Worm (Caenorhabditis elegans) whole organism, L1 larva: Measurements from ENCODE around the gene C44C10.9.

Experiments used
- C16A3.4 ChIP-seq: fragments of 150-350 bp; optimal IDR thresholded peaks from 2 replicates; lab custom pipeline; 2014; ENCODE audit warnings: missing biosample characterization, missing genetic modification characterization
- C34B4.2 ChIP-seq: sonication (generic microtip); optimal IDR thresholded peaks from 2 replicates; lab custom pipeline; 2017; ENCODE audit warnings: mild to moderate bottlenecking, missing genetic modification characterization, missing compliant biosample characterization
- aly-2 ChIP-seq: fragments of 150-350 bp; optimal IDR thresholded peaks from 2 replicates; lab custom pipeline; 2014; ENCODE audit warnings: missing biosample characterization, missing genetic modification characterization
- blmp-1 ChIP-seq: fragments of 150-350 bp; optimal IDR thresholded peaks from 2 replicates; lab custom pipeline; 2014; ENCODE audit warnings: missing biosample characterization, missing genetic modification characterization
- ceh-88 ChIP-seq: fragments of 200-800 bp; sonication (Bioruptor generic); IDR thresholded peaks from 2 replicates; pipeline ENCODE4 v1.3.6; 2022; ENCODE audit warnings: missing genetic modification characterization, missing compliant biosample characterization
- ceh-90 ChIP-seq: sonication (generic microtip); optimal IDR thresholded peaks from 2 replicates; lab custom pipeline; 2016; ENCODE audit warnings: missing genetic modification characterization, missing compliant biosample characterization
- efl-1 ChIP-seq, 4 experiments: fragments of 150-350 bp; optimal IDR thresholded peaks in 3 of 4; peaks in 1 of 4; 1 replicate in 1 of 4; 2 replicates in 3 of 4; lab custom pipeline; 2014; ENCODE audit warnings: missing biosample characterization in 2 of 4, missing genetic modification characterization in 2 of 4, missing genetic modification reagents in 2 of 4
- egl-13 ChIP-seq: sonication (generic microtip); optimal IDR thresholded peaks from 2 replicates; lab custom pipeline; 2016; ENCODE audit warnings: missing genotype, missing genetic modification reagents, missing genetic modification characterization, missing compliant biosample characterization
- elt-3 ChIP-seq, 6 experiments: fragments of 150-350 bp in 1 of 6; sonication (generic microtip); optimal IDR thresholded peaks; 2 replicates each; lab custom pipeline; 2017 to 2018; ENCODE audit warnings: missing biosample characterization in 6 of 6, missing genetic modification characterization in 6 of 6, inconsistent platforms in 1 of 6
- ets-5 ChIP-seq: fragments of 200-800 bp; sonication (Bioruptor generic); IDR thresholded peaks from 2 replicates; pipeline ENCODE4 v1.3.6; 2022; ENCODE audit warnings: missing genetic modification characterization, missing compliant biosample characterization
- fkh-4 ChIP-seq: sonication (generic microtip); optimal IDR thresholded peaks from 2 replicates; lab custom pipeline; 2016; ENCODE audit warnings: missing compliant biosample characterization, missing genetic modification characterization, borderline replicate concordance
- fkh-8 ChIP-seq: sonication (generic microtip); optimal IDR thresholded peaks from 2 replicates; lab custom pipeline; 2016; ENCODE audit warnings: mild to moderate bottlenecking, missing genetic modification characterization, missing compliant biosample characterization
- fos-1 ChIP-seq: fragments of 150-350 bp; optimal IDR thresholded peaks from 2 replicates; lab custom pipeline; 2014; ENCODE audit warnings: missing biosample characterization, missing genetic modification characterization
- grh-1 ChIP-seq: fragments of 200-800 bp; sonication (Bioruptor generic); IDR thresholded peaks from 2 replicates; pipeline ENCODE4 v1.3.6; 2022; ENCODE audit warnings: missing genetic modification reagents, missing genetic modification characterization, missing compliant biosample characterization
- hlh-4 ChIP-seq: sonication (generic microtip); optimal IDR thresholded peaks from 2 replicates; lab custom pipeline; 2016; ENCODE audit warnings: mild to moderate bottlenecking, missing genetic modification characterization, missing compliant biosample characterization
- isw-1 ChIP-seq: fragments of 200-800 bp; sonication (Bioruptor generic); IDR thresholded peaks from 2 replicates; pipeline ENCODE4 v1.3.6; 2022; ENCODE audit warnings: missing genetic modification characterization, missing compliant biosample characterization
- jun-1 ChIP-seq: fragments of 150-350 bp; optimal IDR thresholded peaks from 2 replicates; lab custom pipeline; 2014; ENCODE audit warnings: missing biosample characterization, missing genetic modification reagents, missing genetic modification characterization
- lin-35 ChIP-seq, 2 experiments: fragments of 150-350 bp; optimal IDR thresholded peaks; 2 replicates each; lab custom pipeline; 2014; ENCODE audit warnings: missing biosample characterization in 2 of 2, missing genetic modification characterization in 2 of 2, missing genetic modification reagents in 2 of 2
- lin-39 ChIP-seq: fragments of 150-350 bp; optimal IDR thresholded peaks from 2 replicates; lab custom pipeline; 2014; ENCODE audit warnings: missing biosample characterization, missing genetic modification reagents, missing genetic modification characterization
- lsy-2 ChIP-seq, 2 experiments: fragments of 150-350 bp; optimal IDR thresholded peaks; 2 replicates each; lab custom pipeline; 2014; ENCODE audit warnings: missing biosample characterization in 2 of 2, missing genetic modification characterization in 2 of 2
- mab-9 ChIP-seq: fragments of 200-800 bp; sonication (Bioruptor generic); IDR thresholded peaks from 2 replicates; pipeline ENCODE4 v1.3.6; 2022; ENCODE audit warnings: missing genetic modification reagents, missing genetic modification characterization, missing compliant biosample characterization
- mdl-1 ChIP-seq, 2 experiments: fragments of 150-350 bp; optimal IDR thresholded peaks; 2 replicates each; lab custom pipeline; 2014 to 2017; ENCODE audit warnings: missing biosample characterization in 2 of 2, missing genetic modification characterization in 2 of 2, inconsistent platforms in 1 of 2
- mef-2 ChIP-seq: fragments of 150-350 bp; optimal IDR thresholded peaks from 2 replicates; lab custom pipeline; 2014; ENCODE audit warnings: missing biosample characterization, missing genetic modification characterization
- mep-1 ChIP-seq: fragments of 150-350 bp; optimal IDR thresholded peaks from 2 replicates; lab custom pipeline; 2014; ENCODE audit warnings: missing biosample characterization, missing genetic modification characterization
- nhr-11 ChIP-seq: fragments of 150-350 bp; optimal IDR thresholded peaks from 2 replicates; lab custom pipeline; 2014; ENCODE audit warnings: missing biosample characterization, missing genetic modification characterization
- nhr-19 ChIP-seq: fragments of 200-800 bp; sonication (Bioruptor generic); conservative IDR thresholded peaks from 2 replicates; pipeline ENCODE4 v1.3.6; 2022; ENCODE audit warnings: missing genetic modification characterization, missing compliant biosample characterization
- nhr-28 ChIP-seq: fragments of 150-350 bp; optimal IDR thresholded peaks from 2 replicates; lab custom pipeline; 2014; ENCODE audit warnings: missing biosample characterization, missing genetic modification characterization
- pax-3 ChIP-seq: fragments of 200-800 bp; sonication (Bioruptor generic); optimal IDR thresholded peaks from 2 replicates; lab custom pipeline; 2018; ENCODE audit warnings: mild to moderate bottlenecking, missing genetic modification characterization, moderate library complexity, missing compliant biosample characterization
- pqm-1 ChIP-seq: sonication (generic microtip); optimal IDR thresholded peaks from 3 replicates; lab custom pipeline; 2017; ENCODE audit warnings: missing biosample characterization, missing genetic modification characterization
- rnt-1 ChIP-seq: sonication (generic microtip); optimal IDR thresholded peaks from 2 replicates; lab custom pipeline; 2016; ENCODE audit warnings: mild to moderate bottlenecking, missing genetic modification characterization, moderate library complexity, missing compliant biosample characterization
- sptf-1 ChIP-seq: fragments of 150-350 bp; optimal IDR thresholded peaks from 2 replicates; lab custom pipeline; 2014; ENCODE audit warnings: missing biosample characterization, missing genetic modification characterization
- tbx-2 ChIP-seq: sonication (generic microtip); optimal IDR thresholded peaks from 2 replicates; lab custom pipeline; 2016; ENCODE audit warnings: missing genetic modification characterization, missing compliant biosample characterization
- tlp-1 ChIP-seq: fragments of 150-350 bp; optimal IDR thresholded peaks from 2 replicates; lab custom pipeline; 2014; ENCODE audit warnings: missing biosample characterization, missing genetic modification characterization
- unc-86 ChIP-seq: sonication (generic microtip); optimal IDR thresholded peaks from 2 replicates; lab custom pipeline; 2016; ENCODE audit warnings: missing genetic modification characterization, missing compliant biosample characterization
- unc-98 ChIP-seq: fragments of 200-800 bp; sonication (Bioruptor generic); IDR thresholded peaks from 2 replicates; pipeline ENCODE4 v1.3.6; 2022; ENCODE audit warnings: missing genetic modification characterization, missing compliant biosample characterization
- vab-15 ChIP-seq: sonication (generic microtip); optimal IDR thresholded peaks from 2 replicates; lab custom pipeline; 2017; ENCODE audit warnings: missing genotype, mild to moderate bottlenecking, missing genetic modification characterization, missing compliant biosample characterization
- xbp-1 ChIP-seq: sonication (generic microtip); optimal IDR thresholded peaks from 2 replicates; lab custom pipeline; 2016; ENCODE audit warnings: missing genetic modification characterization, missing compliant biosample characterization
- ztf-11 ChIP-seq, 2 experiments: sonication (generic microtip); optimal IDR thresholded peaks; 2 replicates each; lab custom pipeline; 2016 to 2017; ENCODE audit warnings: missing genetic modification characterization in 2 of 2, missing biosample characterization in 1 of 2, missing compliant biosample characterization in 1 of 2

C44C10.9 gene

ce11 chrX:11690014-11690591 is 26.2 kb downstream of the C44C10.9 start, which contains the start of the genes C44C10.10 and C44C10.5:
TSS of gene C44C10.10 (plus strand) at chrX:11690314.
TSS of gene C44C10.5 (plus strand) at chrX:11690541.
- TF ChIP-seq C16A3.4 (tag; lab: Kevin White, UChicago) (no peak), egl-13 (no peak), rnt-1 (tag; lab: Kevin White, UChicago) (no peak), mep-1 (no peak), C34B4.2 (tag; lab: Kevin White, UChicago) (no peak), mab-9 (GFP tag; lab: Robert Waterston, UW) (no peak), ets-5 (GFP tag; lab: Robert Waterston, UW) (no peak), efl-1 (optimal IDR thresholded peaks at IDR 0.05; lab: Kevin White, UChicago) (no peak), efl-1 (GFP tag; optimal IDR thresholded peaks at IDR 0.05 in 1 of 2; lab: Kevin White, UChicago) (no peak), blmp-1 (tag; lab: Kevin White, UChicago) (no peak), isw-1 (GFP tag; lab: Robert Waterston, UW) (no peak), pqm-1 (tag; lab: Kevin White, UChicago) (no peak), pax-3 (tag; lab: Kevin White, UChicago) (no peak), elt-3 (tag; optimal IDR thresholded peaks at IDR 0.05; lab: Kevin White, UChicago) (no peak), lin-35 (GFP tag; optimal IDR thresholded peaks at IDR 0.05; lab: Kevin White, UChicago) (no peak), tbx-2 (tag; lab: Kevin White, UChicago) (no peak), sptf-1 (tag; lab: Kevin White, UChicago) (no peak), hlh-4 (no peak), jun-1 (tag; lab: Kevin White, UChicago) (no peak), nhr-11 (tag; lab: Kevin White, UChicago) (no peak), unc-98 (GFP tag; lab: Robert Waterston, UW) (no peak)

- TF ChIP-seq tlp-1 (tag; lab: Kevin White, UChicago), result no peak
- no peak for TF ChIP-seq rnt-1 (tag; lab: Kevin White, UChicago)
- no peak for TF ChIP-seq ceh-88
- no peak for TF ChIP-seq lsy-2 (tag; optimal IDR thresholded peaks at IDR 0.05; lab: Kevin White, UChicago)
- TF ChIP-seq vab-15 (tag; lab: Kevin White, UChicago), result no peak
- TF ChIP-seq nhr-28 (tag; lab: Kevin White, UChicago), result no peak
- no peak for TF ChIP-seq mdl-1 (tag; optimal IDR thresholded peaks at IDR 0.05; lab: Kevin White, UChicago)
- TF ChIP-seq fkh-4 (tag; lab: Kevin White, UChicago), result no peak
- TF ChIP-seq nhr-19, result no peak
- TF ChIP-seq fos-1 (tag; lab: Kevin White, UChicago), result no peak
- TF ChIP-seq xbp-1 (tag; lab: Kevin White, UChicago), result no peak
- no peak for TF ChIP-seq lin-39 (tag; lab: Kevin White, UChicago)
- no peak for TF ChIP-seq C34B4.2 (tag; lab: Kevin White, UChicago)
- no peak for TF ChIP-seq fkh-8 (tag; lab: Kevin White, UChicago)
- TF ChIP-seq mef-2, result no peak
- no peak for TF ChIP-seq ztf-11 (tag; optimal IDR thresholded peaks at IDR 0.05; lab: Kevin White, UChicago)
- no peak for TF ChIP-seq aly-2 (tag; lab: Kevin White, UChicago)
- no peak for TF ChIP-seq unc-86 (tag; lab: Kevin White, UChicago)
- no peak for TF ChIP-seq ceh-90
Observed at ce11 chrX:11687836-11688319, 28.4 kb downstream of the C44C10.9 start, which contains the start of gene C44C10.7. TSS of gene C44C10.7 (minus strand) at chrX:11688269.

- TF ChIP-seq grh-1 (GFP tag; lab: Robert Waterston, UW), result no peak
- TF ChIP-seq efl-1 (optimal IDR thresholded peaks at IDR 0.05; lab: Kevin White, UChicago), result no peak
- TF ChIP-seq efl-1 (GFP tag; optimal IDR thresholded peaks at IDR 0.05 in 1 of 2; lab: Kevin White, UChicago), result peak in 1 of 2 experiments; percentile 27
- TF ChIP-seq, all 84 proteins: peak for 1
Observed at ce11 chrX:11684261-11684660, 32.1 kb downstream of the C44C10.9 start, which contains the start of gene hnd-1. TSS of gene hnd-1 (plus strand) at chrX:11684561.
